Worm (Caenorhabditis elegans): ENCODE results near the gene Y53F4A.2.

ce11 chrII:14844253-14844652, 32.7 kb downstream of the Y53F4A.2 start:
- TF ChIP-seq nhr-12 (tag; optimal IDR thresholded peaks at IDR 0.05) (no peak), nhr-6 (tag; optimal IDR thresholded peaks at IDR 0.05) (no peak), elt-3 (tag; optimal IDR thresholded peaks at IDR 0.05) (no peak), ama-1 (optimal IDR thresholded peaks at IDR 0.05) (no peak), nhr-10 (tag; optimal IDR thresholded peaks at IDR 0.05) (no peak), nhr-25 (tag; optimal IDR thresholded peaks at IDR 0.05) (no peak), unc-39 (tag; optimal IDR thresholded peaks at IDR 0.05) (no peak), ztf-4 (tag; optimal IDR thresholded peaks at IDR 0.05) (no peak), lin-39 (tag; optimal IDR thresholded peaks at IDR 0.05) (no peak), sem-4 (tag; optimal IDR thresholded peaks at IDR 0.05) (no peak)

Data from whole organism, L2 larva.